Fruit fly (Drosophila melanogaster) whole organism, embryonic: ENCODE results near the gene cv-c.

Source experiments
- Ada2b ChIP-seq: fragments of 200-800 bp; sonication (Bioruptor generic); IDR thresholded peaks from 2 replicates; pipeline ENCODE4 v1.3.6; 2022; ENCODE audit warnings: missing biosample characterization, missing genetic modification characterization
- Bdp1 ChIP-seq: fragments of 200-800 bp; sonication (Bioruptor generic); optimal IDR thresholded peaks from 3 replicates; lab custom pipeline; 2016; ENCODE audit warnings: missing biosample characterization, missing genetic modification characterization
- C15 ChIP-seq: fragments of 200-800 bp; sonication (Bioruptor generic); IDR thresholded peaks from 3 replicates; pipeline ENCODE4 v1.3.6; 2022; ENCODE audit warnings: missing biosample characterization, missing genetic modification characterization
- CG10209 ChIP-seq: fragments of 200-800 bp; sonication (Bioruptor generic); optimal IDR thresholded peaks from 3 replicates; lab custom pipeline; 2017; ENCODE audit warnings: missing biosample characterization, mild to moderate bottlenecking, missing genetic modification characterization, missing genetic modification reagents
- CG10654 ChIP-seq: fragments of 200-800 bp; sonication (Bioruptor generic); optimal IDR thresholded peaks from 2 replicates; lab custom pipeline; 2016; ENCODE audit warnings: missing biosample characterization, missing genetic modification characterization
- CG11085 ChIP-seq: fragments of 200-800 bp; sonication (Bioruptor generic); IDR thresholded peaks from 2 replicates; pipeline ENCODE4 v1.3.6; 2022; ENCODE audit warnings: missing biosample characterization, missing genetic modification characterization
- CG11560 ChIP-seq: fragments of 200-800 bp; sonication (Bioruptor generic); IDR thresholded peaks from 3 replicates; pipeline ENCODE4 v1.3.6; 2022; ENCODE audit warnings: missing biosample characterization, missing genetic modification characterization
- CG12391 ChIP-seq: fragments of 200-800 bp; sonication (Bioruptor generic); optimal IDR thresholded peaks from 3 replicates; lab custom pipeline; 2018; ENCODE audit warnings: missing biosample characterization, mild to moderate bottlenecking, missing genetic modification characterization, moderate library complexity
- CG12942 ChIP-seq: fragments of 200-800 bp; sonication (Bioruptor generic); optimal IDR thresholded peaks from 3 replicates; lab custom pipeline; 2016; ENCODE audit warnings: missing biosample characterization, missing genetic modification characterization
- CG13624 ChIP-seq: fragments of 200-800 bp; sonication (Bioruptor generic); optimal IDR thresholded peaks from 2 replicates; lab custom pipeline; 2016; ENCODE audit warnings: missing biosample characterization, missing genetic modification characterization
- CG13775 ChIP-seq: fragments of 200-800 bp; sonication (Bioruptor generic); optimal IDR thresholded peaks from 3 replicates; lab custom pipeline; 2017; ENCODE audit warnings: missing biosample characterization, mild to moderate bottlenecking, missing genetic modification characterization
- CG14441 ChIP-seq: fragments of 200-800 bp; sonication (Bioruptor generic); IDR thresholded peaks from 2 replicates; pipeline ENCODE4 v1.3.6; 2022; ENCODE audit warnings: missing biosample characterization, missing genetic modification characterization
- CG14667 ChIP-seq: fragments of 200-800 bp; sonication (Bioruptor generic); IDR thresholded peaks from 2 replicates; pipeline ENCODE4 v1.3.6; 2022; ENCODE audit warnings: missing biosample characterization, missing genetic modification characterization
- CG15011 ChIP-seq: fragments of 200-800 bp; sonication (Bioruptor generic); optimal IDR thresholded peaks from 3 replicates; lab custom pipeline; 2018; ENCODE audit warnings: missing biosample characterization, mild to moderate bottlenecking, missing genetic modification characterization
- CG17385 ChIP-seq: fragments of 200-800 bp; sonication (Bioruptor generic); optimal IDR thresholded peaks from 3 replicates; lab custom pipeline; 2018; ENCODE audit warnings: missing biosample characterization, mild to moderate bottlenecking, missing genetic modification characterization
- CG17912 ChIP-seq: fragments of 200-800 bp; sonication (Bioruptor generic); optimal IDR thresholded peaks from 2 replicates; lab custom pipeline; 2018; ENCODE audit warnings: missing biosample characterization, mild to moderate bottlenecking, missing genetic modification characterization
- CG34422 ChIP-seq: fragments of 200-800 bp; sonication (Bioruptor generic); IDR thresholded peaks from 3 replicates; pipeline ENCODE4 v1.3.6; 2022; ENCODE audit warnings: missing biosample characterization, missing genetic modification characterization
- CG4404 ChIP-seq: fragments of 200-800 bp; sonication (Bioruptor generic); IDR thresholded peaks from 2 replicates; pipeline ENCODE4 v1.3.6; 2022; ENCODE audit warnings: missing biosample characterization, missing genetic modification characterization
- CG8924 ChIP-seq: fragments of 200-800 bp; optimal IDR thresholded peaks from 3 replicates; lab custom pipeline; 2019; ENCODE audit warnings: missing biosample characterization, mild to moderate bottlenecking, missing genetic modification characterization, moderate library complexity
- CG9932 ChIP-seq: fragments of 200-800 bp; sonication (Bioruptor generic); IDR thresholded peaks from 2 replicates; pipeline ENCODE4 v1.3.6; 2022; ENCODE audit warnings: missing biosample characterization, missing genetic modification characterization
- CHES-1-like ChIP-seq: fragments of 200-800 bp; sonication (Bioruptor generic); optimal IDR thresholded peaks from 2 replicates; lab custom pipeline; 2016; ENCODE audit warnings: missing biosample characterization, missing genetic modification characterization
- CTCF ChIP-seq: fragments of 200-800 bp; sonication (Bioruptor generic); optimal IDR thresholded peaks from 2 replicates; lab custom pipeline; 2017; ENCODE audit warnings: missing biosample characterization, mild to moderate bottlenecking, missing genetic modification characterization, moderate library complexity
- Doc2 ChIP-seq: fragments of 200-800 bp; sonication (Bioruptor generic); IDR thresholded peaks from 2 replicates; pipeline ENCODE4 v1.3.6; 2022; ENCODE audit warnings: missing biosample characterization, missing genetic modification characterization
- Ets65A ChIP-seq: fragments of 200-800 bp; sonication (Bioruptor generic); peaks from one replicate; lab custom pipeline; 2016; ENCODE audit warnings: missing biosample characterization, missing genetic modification characterization
- Hr3 ChIP-seq: fragments of 200-800 bp; sonication (Bioruptor generic); optimal IDR thresholded peaks from 3 replicates; lab custom pipeline; 2016; ENCODE audit warnings: missing biosample characterization, missing genetic modification characterization
- Max ChIP-seq: fragments of 200-800 bp; sonication (Bioruptor generic); optimal IDR thresholded peaks from 2 replicates; lab custom pipeline; 2016; ENCODE audit warnings: missing biosample characterization, mild to moderate bottlenecking, missing genetic modification characterization
- PHDP ChIP-seq: fragments of 200-800 bp; sonication (Bioruptor generic); optimal IDR thresholded peaks from 3 replicates; lab custom pipeline; 2018; ENCODE audit warnings: missing biosample characterization, mild to moderate bottlenecking, missing genetic modification characterization, moderate library complexity
- Ravus ChIP-seq: fragments of 200-800 bp; sonication (Bioruptor generic); IDR thresholded peaks from 2 replicates; pipeline ENCODE4 v1.3.6; 2022; ENCODE audit warnings: missing biosample characterization, missing genetic modification characterization
- Sry-δ ChIP-seq: fragments of 200-800 bp; sonication (Bioruptor generic); optimal IDR thresholded peaks from 2 replicates; lab custom pipeline; 2016; ENCODE audit warnings: missing biosample characterization, missing genetic modification characterization
- Xbp1 ChIP-seq: fragments of 200-800 bp; sonication (Bioruptor generic); optimal IDR thresholded peaks from 3 replicates; lab custom pipeline; 2016; ENCODE audit warnings: missing biosample characterization, mild to moderate bottlenecking, missing genetic modification characterization
- amos ChIP-seq: fragments of 200-800 bp; sonication (Bioruptor generic); IDR thresholded peaks from 2 replicates; pipeline ENCODE4 v1.3.6; 2022; ENCODE audit warnings: missing biosample characterization, missing genetic modification characterization; ENCODE audit not compliant: partially characterized antibody
- ara ChIP-seq: fragments of 200-800 bp; sonication (Bioruptor generic); IDR thresholded peaks from 2 replicates; pipeline ENCODE4 v1.3.6; 2022; ENCODE audit warnings: missing biosample characterization, missing genetic modification characterization
- ase ChIP-seq: fragments of 200-800 bp; sonication (Bioruptor generic); IDR thresholded peaks from 3 replicates; pipeline ENCODE4 v1.3.6; 2022; ENCODE audit warnings: missing biosample characterization, missing genetic modification characterization
- dmrt11E ChIP-seq: fragments of 200-800 bp; sonication (Bioruptor generic); optimal IDR thresholded peaks from 3 replicates; lab custom pipeline; 2018; ENCODE audit warnings: missing biosample characterization, mild to moderate bottlenecking, missing genetic modification characterization, moderate library complexity
- fd102C ChIP-seq: fragments of 200-800 bp; sonication (Bioruptor generic); optimal IDR thresholded peaks from 2 replicates; lab custom pipeline; 2018; ENCODE audit warnings: missing biosample characterization, mild to moderate bottlenecking, missing genetic modification characterization, moderate library complexity
- fd3F ChIP-seq: fragments of 200-800 bp; sonication (Bioruptor generic); optimal IDR thresholded peaks from 2 replicates; lab custom pipeline; 2018; ENCODE audit warnings: missing biosample characterization, mild to moderate bottlenecking, missing genetic modification characterization, moderate library complexity
- gem ChIP-seq: fragments of 200-800 bp; sonication (Bioruptor generic); optimal IDR thresholded peaks from 2 replicates; lab custom pipeline; 2019; ENCODE audit warnings: missing biosample characterization, mild to moderate bottlenecking, missing genetic modification characterization, moderate library complexity
- gsb ChIP-seq: fragments of 200-800 bp; sonication (Bioruptor generic); IDR thresholded peaks from 2 replicates; pipeline ENCODE4 v1.3.6; 2022; ENCODE audit warnings: missing biosample characterization, missing genetic modification characterization
- gt ChIP-seq: fragments of 200-800 bp; sonication (Bioruptor generic); IDR thresholded peaks from 2 replicates; pipeline ENCODE4 v1.3.6; 2022; ENCODE audit warnings: missing biosample characterization, missing genetic modification characterization
- hb ChIP-seq: fragments of 200-800 bp; sonication (Bioruptor generic); IDR thresholded peaks from 3 replicates; pipeline ENCODE4 v1.3.6; 2022; ENCODE audit warnings: missing biosample characterization, missing genetic modification characterization; ENCODE audit not compliant: partially characterized antibody
- her ChIP-seq: fragments of 200-800 bp; sonication (Bioruptor generic); optimal IDR thresholded peaks from 2 replicates; lab custom pipeline; 2016; ENCODE audit warnings: missing biosample characterization, missing genetic modification characterization
- hkb ChIP-seq, 2 experiments: fragments of 200-800 bp in 1 of 2; fragments of >200 bp in 1 of 2; sonication (Bioruptor generic) in 1 of 2; IDR thresholded peaks in 1 of 2; optimal IDR thresholded peaks in 1 of 2; 2 replicates each; pipeline versions ENCODE4 v1.3.6 to Lab custom; 2017 to 2022; ENCODE audit warnings: missing biosample characterization in 1 of 2, missing genetic modification characterization in 1 of 2
- lab ChIP-seq: fragments of 200-800 bp; sonication (Bioruptor generic); optimal IDR thresholded peaks from 3 replicates; lab custom pipeline; 2017; ENCODE audit warnings: missing biosample characterization, missing genetic modification characterization, mild to moderate bottlenecking, moderate library complexity, missing genetic modification reagents
- mam ChIP-seq: fragments of 200-800 bp; sonication (Bioruptor generic); optimal IDR thresholded peaks from 3 replicates; lab custom pipeline; 2016; ENCODE audit warnings: missing biosample characterization, missing genetic modification characterization
- nmo ChIP-seq: fragments of 200-800 bp; sonication (Bioruptor generic); optimal IDR thresholded peaks from 2 replicates; lab custom pipeline; 2018; ENCODE audit warnings: missing biosample characterization, mild to moderate bottlenecking, missing genetic modification characterization, moderate library complexity
- org-1 ChIP-seq: fragments of 200-800 bp; sonication (Bioruptor generic); optimal IDR thresholded peaks from 2 replicates; lab custom pipeline; 2017; ENCODE audit warnings: missing biosample characterization, missing genetic modification characterization
- prd ChIP-seq, 3 experiments: fragments of >200 bp in 2 of 3; fragments of 200-800 bp in 1 of 3; sonication (Bioruptor generic) in 1 of 3; optimal IDR thresholded peaks in 2 of 3; IDR thresholded peaks in 1 of 3; 2 replicates in 2 of 3; 3 replicates in 1 of 3; pipeline versions ENCODE4 v1.3.6 to Lab custom; 2017 to 2022; ENCODE audit warnings: missing biosample characterization in 1 of 3, missing genetic modification characterization in 1 of 3
- tna ChIP-seq: fragments of 200-800 bp; sonication (Bioruptor generic); IDR thresholded peaks from 2 replicates; pipeline ENCODE4 v1.3.6; 2022; ENCODE audit warnings: missing biosample characterization, missing genetic modification characterization; ENCODE audit not compliant: partially characterized antibody
- vnd ChIP-seq: fragments of 200-800 bp; sonication (Bioruptor generic); IDR thresholded peaks from 3 replicates; pipeline ENCODE4 v1.3.6; 2022; ENCODE audit warnings: missing biosample characterization, missing genetic modification characterization; ENCODE audit not compliant: partially characterized antibody
- z ChIP-seq: fragments of 200-800 bp; sonication (Bioruptor generic); IDR thresholded peaks from 3 replicates; pipeline ENCODE4 v1.3.6; 2022; ENCODE audit warnings: missing biosample characterization, missing genetic modification characterization

Gene cv-c

dm6 chr3R:14473574-14473973 lies 7.9 kb downstream of the cv-c start (continued):
- no peak; the same call in 1 of the 2 replicates for TF ChIP-seq ara (GFP tag; lab: Robert Waterston, UW)
- peak; percentile 38 for TF ChIP-seq org-1 (GFP tag; lab: Kevin White, UChicago)
- TF ChIP-seq tna: no peak
- no peak for TF ChIP-seq CTCF
- peak; percentile 25 for TF ChIP-seq fd3F (GFP tag; lab: Kevin White, UChicago)
- no peak for TF ChIP-seq fd102C (GFP tag; lab: Kevin White, UChicago)
- TF ChIP-seq ase (GFP tag; lab: Robert Waterston, UW): 0 out of 3 replicates have a peak, but pooled peaks have one; percentile 33
- peak; percentile 21 for TF ChIP-seq CG17385 (GFP tag; lab: Kevin White, UChicago)
- peak; percentile 59 for TF ChIP-seq Xbp1 (GFP tag; lab: Kevin White, UChicago)
- TF ChIP-seq lab (GFP tag; lab: Kevin White, UChicago): peak; percentile 74
- TF ChIP-seq hb (GFP tag; lab: Robert Waterston, UW): no peak
- peak; percentile 73 for TF ChIP-seq gsb (GFP tag; lab: Robert Waterston, UW)
- TF ChIP-seq z (GFP tag; lab: Robert Waterston, UW): no peak
- peak; percentile 29 for TF ChIP-seq CG10654 (GFP tag; lab: Kevin White, UChicago)
- TF ChIP-seq CG8924 (tag; lab: Kevin White, UChicago): peak; percentile 1
- 0 out of 2 replicates have a peak, but pooled peaks have one; percentile 22 for TF ChIP-seq CG14667 (GFP tag; lab: Robert Waterston, UW)
- no peak for TF ChIP-seq gt (GFP tag; lab: Robert Waterston, UW)
- no peak for TF ChIP-seq hkb (optimal IDR thresholded peaks at IDR 0.05; lab: Kevin White, UChicago)
- no peak for TF ChIP-seq hkb (GFP tag; IDR thresholded peaks at IDR 0.05; lab: Robert Waterston, UW)
- peak; percentile 3 for TF ChIP-seq dmrt11E (tag; lab: Kevin White, UChicago)
- TF ChIP-seq CG12391 (tag; lab: Kevin White, UChicago): peak; percentile 45
- peak; percentile 28 for TF ChIP-seq Max (GFP tag; lab: Kevin White, UChicago)
- TF ChIP-seq CG9932: peak; percentile 78
- peak; percentile 14 for TF ChIP-seq Hr3
- 0 out of 2 replicates have a peak, but pooled peaks have one; percentile 13 for TF ChIP-seq CG4404
- TF ChIP-seq Bdp1 (GFP tag; lab: Kevin White, UChicago): peak; percentile 15
- TF ChIP-seq CG12942 (GFP tag; lab: Kevin White, UChicago): peak; percentile 5
- no peak for TF ChIP-seq CG17912 (GFP tag; lab: Kevin White, UChicago)
- peak; percentile 12 for TF ChIP-seq Sry-δ (GFP tag; lab: Kevin White, UChicago)
- TF ChIP-seq Ravus (GFP tag; lab: Robert Waterston, UW): no peak
- no peak for TF ChIP-seq amos (GFP tag; lab: Robert Waterston, UW)
- peak; percentile 42 for TF ChIP-seq CG13775 (GFP tag; lab: Kevin White, UChicago)
- no peak for TF ChIP-seq prd (optimal IDR thresholded peaks at IDR 0.05; lab: Kevin White, UChicago)
- TF ChIP-seq prd (GFP tag; IDR thresholded peaks at IDR 0.05; lab: Robert Waterston, UW): peak; percentile 71
- TF ChIP-seq PHDP (tag; lab: Kevin White, UChicago): peak; percentile 67
- TF ChIP-seq C15 (GFP tag; lab: Robert Waterston, UW): 0 out of 3 replicates have a peak, but pooled peaks have one; percentile 54
- TF ChIP-seq CG13624 (GFP tag; lab: Kevin White, UChicago): peak; percentile 78
- TF ChIP-seq nmo: peak; percentile 52
- TF ChIP-seq her: peak; percentile 56
- peak; percentile 36 for TF ChIP-seq CHES-1-like (GFP tag; lab: Kevin White, UChicago)
- peak; percentile 74 for TF ChIP-seq gem (tag; lab: Kevin White, UChicago)
- TF ChIP-seq CG34422 (GFP tag; lab: Robert Waterston, UW): 0 out of 3 replicates have a peak, but pooled peaks have one; percentile 30
- peak; percentile 41 for TF ChIP-seq CG10209
- TF ChIP-seq CG14441 (GFP tag; lab: Robert Waterston, UW): peak; percentile 59
- TF ChIP-seq CG11560: 0 out of 3 replicates have a peak, but pooled peaks have one; percentile 20
- TF ChIP-seq Doc2 (GFP tag; lab: Robert Waterston, UW): no peak
- TF ChIP-seq CG15011 (GFP tag; lab: Kevin White, UChicago): peak; percentile 33
- peak; percentile 94 for TF ChIP-seq Ets65A
- no peak for TF ChIP-seq vnd
- TF ChIP-seq Ada2b (GFP tag; lab: Robert Waterston, UW): peak; percentile 55
- TF ChIP-seq mam: peak; percentile 71
- 0 out of 2 replicates have a peak, but pooled peaks have one; percentile 15 for TF ChIP-seq CG11085 (GFP tag; lab: Robert Waterston, UW)
